Worm (Caenorhabditis elegans) whole organism, late embryonic: ENCODE data around the gene T16G1.13.

Source experiments
- C08G9.2 ChIP-seq: sonication (generic microtip); optimal IDR thresholded peaks from 2 replicates; lab custom pipeline; 2016; ENCODE audit warnings: mild to moderate bottlenecking, missing genetic modification characterization, moderate library complexity, missing compliant biosample characterization
- F13H6.1 ChIP-seq: sonication (generic microtip); optimal IDR thresholded peaks from 2 replicates; lab custom pipeline; 2016; ENCODE audit warnings: missing genetic modification characterization, missing compliant biosample characterization
- K09A11.1 ChIP-seq: sonication (generic microtip); optimal IDR thresholded peaks from 2 replicates; lab custom pipeline; 2017; ENCODE audit warnings: antibody characterized with exemption, mild to moderate bottlenecking, missing genetic modification characterization, missing compliant biosample characterization; ENCODE audit not compliant: insufficient read depth
- T23F11.4 ChIP-seq: fragments of 200-800 bp; sonication (Bioruptor generic); optimal IDR thresholded peaks from 2 replicates; lab custom pipeline; 2018; ENCODE audit warnings: mild to moderate bottlenecking, missing genetic modification characterization, missing compliant biosample characterization
- ahr-1 ChIP-seq: sonication (generic microtip); optimal IDR thresholded peaks from 2 replicates; lab custom pipeline; 2016; ENCODE audit warnings: missing genetic modification characterization, missing compliant biosample characterization
- ceh-14 ChIP-seq: sonication (generic microtip); optimal IDR thresholded peaks from 2 replicates; lab custom pipeline; 2016; ENCODE audit warnings: missing genotype, missing genetic modification characterization, missing compliant biosample characterization
- ceh-19 ChIP-seq: fragments of 200-800 bp; sonication (Bioruptor generic); optimal IDR thresholded peaks from 2 replicates; lab custom pipeline; 2018; ENCODE audit warnings: mild to moderate bottlenecking, missing genetic modification characterization, missing compliant biosample characterization
- ceh-30 ChIP-seq: fragments of 150-350 bp; optimal IDR thresholded peaks from 2 replicates; lab custom pipeline; 2014; ENCODE audit warnings: missing biosample characterization, missing genetic modification characterization
- ceh-34 ChIP-seq: sonication (generic microtip); optimal IDR thresholded peaks from 2 replicates; lab custom pipeline; 2016; ENCODE audit warnings: mild to moderate bottlenecking, missing genetic modification characterization, missing compliant biosample characterization
- ceh-45 ChIP-seq: fragments of 200-800 bp; sonication (Bioruptor generic); IDR thresholded peaks from 2 replicates; pipeline ENCODE4 v1.3.6; 2022; ENCODE audit warnings: missing genetic modification reagents, missing genetic modification characterization, missing compliant biosample characterization
- che-1 ChIP-seq: sonication (generic microtip); optimal IDR thresholded peaks from 2 replicates; lab custom pipeline; 2016; ENCODE audit warnings: mild to moderate bottlenecking, missing genetic modification characterization, missing compliant biosample characterization
- dve-1 ChIP-seq: sonication (generic microtip); optimal IDR thresholded peaks from 2 replicates; lab custom pipeline; 2017; ENCODE audit warnings: antibody characterized with exemption, mild to moderate bottlenecking, missing genetic modification characterization, missing compliant biosample characterization
- elt-2 ChIP-seq: sonication (generic microtip); optimal IDR thresholded peaks from 2 replicates; lab custom pipeline; 2016; ENCODE audit warnings: missing genetic modification reagents, missing genetic modification characterization, missing compliant biosample characterization
- fkh-10 ChIP-seq: fragments of 150-350 bp; optimal IDR thresholded peaks from 2 replicates; lab custom pipeline; 2014; ENCODE audit warnings: missing biosample characterization, missing genetic modification reagents, missing genetic modification characterization
- gmeb-2 ChIP-seq: sonication (generic microtip); optimal IDR thresholded peaks from 2 replicates; lab custom pipeline; 2016; ENCODE audit warnings: missing genetic modification characterization, inconsistent platforms, missing compliant biosample characterization
- hlh-13 ChIP-seq: fragments of 200-800 bp; sonication (Bioruptor generic); optimal IDR thresholded peaks from 2 replicates; lab custom pipeline; 2018; ENCODE audit warnings: mild to moderate bottlenecking, missing genetic modification characterization, missing compliant biosample characterization
- hlh-30 ChIP-seq: sonication (generic microtip); optimal IDR thresholded peaks from 2 replicates; lab custom pipeline; 2017; ENCODE audit warnings: antibody characterized with exemption, missing genetic modification characterization, missing compliant biosample characterization; ENCODE audit not compliant: insufficient read depth
- hlh-6 ChIP-seq: sonication (generic microtip); optimal IDR thresholded peaks from 2 replicates; lab custom pipeline; 2016; ENCODE audit warnings: missing genotype, missing genetic modification characterization, missing compliant biosample characterization
- hlh-8 ChIP-seq: sonication (generic microtip); optimal IDR thresholded peaks from 2 replicates; lab custom pipeline; 2016; ENCODE audit warnings: missing genotype, missing genetic modification characterization, missing compliant biosample characterization
- mec-3 ChIP-seq: sonication (generic microtip); optimal IDR thresholded peaks from 2 replicates; lab custom pipeline; 2016; ENCODE audit warnings: borderline replicate concordance, missing genetic modification characterization, missing compliant biosample characterization
- nhr-11 ChIP-seq: fragments of 150-350 bp; optimal IDR thresholded peaks from 2 replicates; lab custom pipeline; 2014; ENCODE audit warnings: missing biosample characterization, missing genetic modification characterization
- nhr-232 ChIP-seq: sonication (generic microtip); optimal IDR thresholded peaks from 2 replicates; lab custom pipeline; 2016; ENCODE audit warnings: missing genetic modification characterization, missing compliant biosample characterization
- odd-2 ChIP-seq: sonication (generic microtip); optimal IDR thresholded peaks from 2 replicates; lab custom pipeline; 2017; ENCODE audit warnings: antibody characterized with exemption, mild to moderate bottlenecking, missing genetic modification characterization, missing compliant biosample characterization
- pag-3 ChIP-seq: sonication (generic microtip); optimal IDR thresholded peaks from 2 replicates; lab custom pipeline; 2016; ENCODE audit warnings: missing compliant biosample characterization, missing genetic modification characterization, borderline replicate concordance
- ref-2 ChIP-seq: sonication (generic microtip); optimal IDR thresholded peaks from 2 replicates; lab custom pipeline; 2016; ENCODE audit warnings: missing genetic modification characterization, missing compliant biosample characterization
- rnt-1 ChIP-seq: sonication (generic microtip); optimal IDR thresholded peaks from 2 replicates; lab custom pipeline; 2016; ENCODE audit warnings: missing genetic modification characterization, missing compliant biosample characterization
- ttx-3 ChIP-seq: sonication (generic microtip); optimal IDR thresholded peaks from 2 replicates; lab custom pipeline; 2016; ENCODE audit warnings: missing genetic modification reagents, missing genetic modification characterization, missing compliant biosample characterization
- unc-42 ChIP-seq: sonication (generic microtip); optimal IDR thresholded peaks from 2 replicates; lab custom pipeline; 2016; ENCODE audit warnings: missing genotype, missing genetic modification characterization, missing compliant biosample characterization
- unc-55 ChIP-seq: sonication (generic microtip); optimal IDR thresholded peaks from 2 replicates; lab custom pipeline; 2017; ENCODE audit warnings: missing biosample characterization, missing genetic modification reagents, missing genetic modification characterization
- zip-5 ChIP-seq: sonication (generic microtip); optimal IDR thresholded peaks from 2 replicates; lab custom pipeline; 2016; ENCODE audit warnings: missing genetic modification characterization, missing compliant biosample characterization
- ztf-16 ChIP-seq: sonication (generic microtip); optimal IDR thresholded peaks from 2 replicates; lab custom pipeline; 2017; ENCODE audit warnings: missing genetic modification characterization, missing compliant biosample characterization

T16G1.13 gene

ce11 chrV:12949607-12950006 is at the start of gene T16G1.13:
Gene T16G1.13, plus strand, starts transcription at chrV:12949907.
- TF ChIP-seq ceh-30: no peak
- TF ChIP-seq ahr-1 (tag; lab: Kevin White, UChicago): no peak
- no peak for TF ChIP-seq che-1 (tag; lab: Kevin White, UChicago)
- no peak for TF ChIP-seq elt-2 (tag; lab: Kevin White, UChicago)
- TF ChIP-seq K09A11.1 (tag; lab: Kevin White, UChicago): no peak
- no peak for TF ChIP-seq dve-1 (tag; lab: Kevin White, UChicago)
- no peak for TF ChIP-seq F13H6.1 (tag; lab: Kevin White, UChicago)
- no peak for TF ChIP-seq hlh-30
- no peak for TF ChIP-seq hlh-13 (GFP tag; lab: Kevin White, UChicago)
- TF ChIP-seq C08G9.2 (tag; lab: Kevin White, UChicago): no peak
- TF ChIP-seq ttx-3 (tag; lab: Kevin White, UChicago): no peak

- TF ChIP-seq hlh-8 (tag; lab: Kevin White, UChicago) (no peak), unc-42 (tag; lab: Kevin White, UChicago) (peak; percentile 95)
Observed at ce11 chrV:12901301-12901700, 48.4 kb upstream of the T16G1.13 start.

- no peak for TF ChIP-seq rnt-1 (tag; lab: Kevin White, UChicago)
- TF ChIP-seq ceh-45 (GFP tag; lab: Robert Waterston, UW): no peak
- no peak for TF ChIP-seq ref-2 (tag; lab: Kevin White, UChicago)
- no peak for TF ChIP-seq nhr-11 (tag; lab: Kevin White, UChicago)
- no peak for TF ChIP-seq ceh-14 (tag; lab: Kevin White, UChicago)
Observed at ce11 chrV:12904054-12904453, 45.7 kb upstream of the T16G1.13 start, which contains the start of gene ttr-27. Gene ttr-27, minus strand, starts transcription at chrV:12904098.

ce11 chrV:12905074-12905473 is 44.6 kb upstream of the T16G1.13 start, which contains the start of gene ttr-28:
Gene ttr-28, minus strand, starts transcription at chrV:12905174.
- TF ChIP-seq dve-1 (tag; lab: Kevin White, UChicago) (no peak), mec-3 (no peak), gmeb-2 (tag; lab: Kevin White, UChicago) (no peak), T23F11.4 (GFP tag; lab: Kevin White, UChicago) (no peak), hlh-6 (tag; lab: Kevin White, UChicago) (no peak), ceh-19 (no peak), ref-2 (tag; lab: Kevin White, UChicago) (no peak), nhr-11 (tag; lab: Kevin White, UChicago) (no peak)

- TF ChIP-seq zip-5 (tag; lab: Kevin White, UChicago): no peak
- no peak for TF ChIP-seq odd-2 (tag; lab: Kevin White, UChicago)
- TF ChIP-seq nhr-232 (tag; lab: Kevin White, UChicago): no peak
- TF ChIP-seq hlh-6 (tag; lab: Kevin White, UChicago): no peak
- TF ChIP-seq pag-3 (tag; lab: Kevin White, UChicago): no peak
- no peak for TF ChIP-seq hlh-30
- TF ChIP-seq fkh-10 (GFP tag; lab: Kevin White, UChicago): no peak
Observed at ce11 chrV:12906732-12907131, 43.0 kb upstream of the T16G1.13 start, which contains the start of gene ttr-29. Gene ttr-29, minus strand, starts transcription at chrV:12906832.

ce11 chrV:12907436-12907835 is 42.3 kb upstream of the T16G1.13 start:
- TF ChIP-seq rnt-1 (tag; lab: Kevin White, UChicago) (no peak), unc-55 (GFP tag; lab: Kevin White, UChicago) (peak; percentile 73)
- TF ChIP-seq, all 69 proteins: peak for 1

ce11 chrV:12908614-12909013 is 41.1 kb upstream of the T16G1.13 start:
- TF ChIP-seq ztf-16 (no peak), gmeb-2 (tag; lab: Kevin White, UChicago) (no peak), nhr-11 (tag; lab: Kevin White, UChicago) (no peak), ceh-34 (tag; lab: Kevin White, UChicago) (peak; percentile 6)
- TF ChIP-seq, all 69 proteins: peak for 1
